Worm (Caenorhabditis elegans) whole organism, L3 larva: ENCODE data around the gene T05A8.6.
A peak's percentile ranks its signal among the peaks of the same experiment; 100 is the strongest.

Experiments
- R02D3.7 ChIP-seq: fragments of 150-350 bp; optimal IDR thresholded peaks from 2 replicates; lab custom pipeline; 2014; ENCODE audit warnings: missing biosample characterization, missing genetic modification characterization
- ZK546.5 ChIP-seq: sonication (generic microtip); optimal IDR thresholded peaks from 2 replicates; lab custom pipeline; 2017; ENCODE audit warnings: missing biosample characterization, missing genetic modification characterization
- aly-2 ChIP-seq: fragments of 150-350 bp; optimal IDR thresholded peaks from 2 replicates; lab custom pipeline; 2014; ENCODE audit warnings: missing biosample characterization, missing genetic modification characterization
- ama-1 ChIP-seq: fragments of 150-350 bp; optimal IDR thresholded peaks from 2 replicates; lab custom pipeline; 2018
- ceh-28 ChIP-seq: fragments of 150-350 bp; optimal IDR thresholded peaks from 2 replicates; lab custom pipeline; 2014; ENCODE audit warnings: missing biosample characterization, missing genetic modification reagents, missing genetic modification characterization
- ceh-82 ChIP-seq: fragments of 150-350 bp; optimal IDR thresholded peaks from 2 replicates; lab custom pipeline; 2014; ENCODE audit warnings: missing biosample characterization, missing genetic modification characterization
- ceh-9 ChIP-seq: sonication (generic microtip); optimal IDR thresholded peaks from 2 replicates; lab custom pipeline; 2018; ENCODE audit warnings: missing biosample characterization, missing genetic modification characterization
- daf-12 ChIP-seq: fragments of 150-350 bp; optimal IDR thresholded peaks from 2 replicates; lab custom pipeline; 2014; ENCODE audit warnings: missing biosample characterization, missing genetic modification reagents, missing genetic modification characterization
- egl-27 ChIP-seq: sonication (generic microtip); optimal IDR thresholded peaks from 4 replicates; lab custom pipeline; 2017; ENCODE audit warnings: missing biosample characterization, missing genetic modification reagents, missing genetic modification characterization
- elt-3 ChIP-seq, 3 experiments: fragments of 150-350 bp in 1 of 3; sonication (generic microtip) in 2 of 3; optimal IDR thresholded peaks; 2 replicates in 2 of 3; 4 replicates in 1 of 3; lab custom pipeline; 2014 to 2017; ENCODE audit warnings: missing biosample characterization in 3 of 3, missing genetic modification characterization in 3 of 3
- eor-1 ChIP-seq, 2 experiments: fragments of 150-350 bp; optimal IDR thresholded peaks; 2 replicates each; lab custom pipeline; 2014 to 2018; ENCODE audit warnings: missing biosample characterization in 2 of 2, missing genetic modification characterization in 2 of 2
- fkh-10 ChIP-seq: sonication (generic microtip); optimal IDR thresholded peaks from 2 replicates; lab custom pipeline; 2017; ENCODE audit warnings: missing biosample characterization, missing genetic modification reagents, missing genetic modification characterization
- hmg-11 ChIP-seq: sonication (generic microtip); optimal IDR thresholded peaks from 2 replicates; lab custom pipeline; 2016; ENCODE audit warnings: missing genetic modification characterization, missing compliant biosample characterization
- lin-15B ChIP-seq: fragments of 150-350 bp; optimal IDR thresholded peaks from 2 replicates; lab custom pipeline; 2014; ENCODE audit warnings: missing biosample characterization, missing genetic modification characterization
- lin-39 ChIP-seq: fragments of 150-350 bp; optimal IDR thresholded peaks from 2 replicates; lab custom pipeline; 2018; ENCODE audit warnings: missing biosample characterization, missing genetic modification reagents, missing genetic modification characterization
- mdl-1 ChIP-seq: fragments of 150-350 bp; optimal IDR thresholded peaks from 2 replicates; lab custom pipeline; 2014; ENCODE audit warnings: missing biosample characterization, missing genetic modification characterization
- mml-1 ChIP-seq: fragments of 150-350 bp; sonication (generic microtip); optimal IDR thresholded peaks from 3 replicates; lab custom pipeline; 2014; ENCODE audit warnings: missing biosample characterization, missing genetic modification characterization
- nfya-1 ChIP-seq: sonication (generic microtip); optimal IDR thresholded peaks from 2 replicates; lab custom pipeline; 2017; ENCODE audit warnings: missing genetic modification characterization, mild to moderate bottlenecking, missing compliant biosample characterization, antibody characterized with exemption, moderate library complexity; ENCODE audit not compliant: insufficient read depth
- nhr-11 ChIP-seq: fragments of 150-350 bp; optimal IDR thresholded peaks from 2 replicates; lab custom pipeline; 2014; ENCODE audit warnings: missing biosample characterization, missing genetic modification characterization
- nhr-12 ChIP-seq: fragments of 150-350 bp; optimal IDR thresholded peaks from 2 replicates; lab custom pipeline; 2014; ENCODE audit warnings: missing biosample characterization, missing genetic modification characterization
- nhr-23 ChIP-seq: fragments of 150-350 bp; optimal IDR thresholded peaks from 2 replicates; lab custom pipeline; 2014; ENCODE audit warnings: missing biosample characterization, missing genetic modification reagents, missing genetic modification characterization
- nhr-25 ChIP-seq: sonication (generic microtip); optimal IDR thresholded peaks from 2 replicates; lab custom pipeline; 2017; ENCODE audit warnings: missing biosample characterization, missing genetic modification characterization
- nhr-28 ChIP-seq: fragments of 150-350 bp; optimal IDR thresholded peaks from 2 replicates; lab custom pipeline; 2014; ENCODE audit warnings: missing biosample characterization, missing genetic modification characterization
- nhr-43 ChIP-seq: sonication (generic microtip); optimal IDR thresholded peaks from 2 replicates; lab custom pipeline; 2016; ENCODE audit warnings: mild to moderate bottlenecking, missing genetic modification characterization, missing compliant biosample characterization; ENCODE audit not compliant: poor library complexity, severe bottlenecking
- nhr-67 ChIP-seq: fragments of 150-350 bp; optimal IDR thresholded peaks from 2 replicates; lab custom pipeline; 2014; ENCODE audit warnings: missing biosample characterization, missing genetic modification characterization
- nhr-76 ChIP-seq: fragments of 150-350 bp; sonication (generic microtip); optimal IDR thresholded peaks from 5 replicates; lab custom pipeline; 2014; ENCODE audit warnings: missing biosample characterization, missing genetic modification characterization
- nhr-77 ChIP-seq: fragments of 150-350 bp; optimal IDR thresholded peaks from 2 replicates; lab custom pipeline; 2014; ENCODE audit warnings: missing biosample characterization, missing genetic modification characterization
- pha-4 ChIP-seq: fragments of 150-350 bp; optimal IDR thresholded peaks from 2 replicates; lab custom pipeline; 2014; ENCODE audit warnings: missing biosample characterization, missing genetic modification reagents, missing genetic modification characterization
- skn-1 ChIP-seq: fragments of 150-350 bp; optimal IDR thresholded peaks from 2 replicates; lab custom pipeline; 2014; ENCODE audit warnings: missing biosample characterization, missing genetic modification characterization
- unc-39 ChIP-seq: sonication (generic microtip); optimal IDR thresholded peaks from 4 replicates; lab custom pipeline; 2017; ENCODE audit warnings: missing biosample characterization, missing genetic modification characterization
- unc-62 ChIP-seq: fragments of 150-350 bp; sonication (generic microtip); optimal IDR thresholded peaks from 4 replicates; lab custom pipeline; 2014; ENCODE audit warnings: missing biosample characterization, missing genetic modification reagents, missing genetic modification characterization
- ztf-11 ChIP-seq: fragments of 150-350 bp; optimal IDR thresholded peaks from 2 replicates; lab custom pipeline; 2014; ENCODE audit warnings: missing biosample characterization, missing genetic modification characterization

The T05A8.6 gene

DNA sequence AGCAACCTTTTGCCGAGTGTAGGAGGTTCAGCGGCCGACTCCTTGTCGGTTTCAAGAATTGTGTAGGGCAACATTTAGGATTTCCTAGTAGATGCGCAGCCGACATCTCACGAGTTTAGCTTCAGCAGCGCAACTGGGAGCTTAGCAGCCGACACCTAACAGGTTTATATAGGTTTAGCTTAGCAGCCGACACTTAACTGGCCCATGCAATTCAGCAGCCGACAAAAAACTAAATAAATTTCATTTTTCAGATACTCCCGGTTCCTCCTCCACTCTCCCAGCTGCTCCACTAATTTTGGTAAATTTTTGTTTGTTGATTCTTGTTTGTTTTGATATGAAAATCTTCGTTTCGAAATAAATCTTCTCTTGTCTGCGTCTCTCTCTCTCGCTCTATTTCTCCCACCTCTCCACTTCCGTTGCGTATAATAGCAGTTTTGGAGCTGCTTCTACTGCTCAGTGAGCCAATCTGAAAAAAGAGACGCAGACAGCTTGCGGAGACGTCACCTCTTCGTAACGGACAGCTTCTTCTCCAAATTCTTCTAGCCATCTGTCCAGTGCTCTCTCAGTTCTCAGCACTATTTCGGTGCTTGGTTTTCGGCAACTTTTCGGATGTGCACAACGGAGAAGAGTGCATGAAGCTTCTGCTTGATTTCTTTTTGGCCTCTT lies 8.6 kb upstream of the T05A8.6 start (continued):
- TF ChIP-seq nfya-1 (peak; percentile 81), nhr-67 (tag; lab: Kevin White, UChicago) (no peak), aly-2 (tag; lab: Kevin White, UChicago) (no peak), hmg-11 (tag; lab: Kevin White, UChicago) (peak; percentile 76), R02D3.7 (tag; lab: Kevin White, UChicago) (peak; percentile 13)

ce11 chrII:2742251-2742650 lies 2.7 kb upstream of the T05A8.6 start, which contains the start of gene T05A8.7:
Gene T05A8.7, minus strand, starts transcription at chrII:2742351.
- TF ChIP-seq lin-15B (tag; lab: Kevin White, UChicago) (no peak), hmg-11 (tag; lab: Kevin White, UChicago) (no peak), ceh-28 (no peak), nhr-25 (tag; lab: Kevin White, UChicago) (no peak), ZK546.5 (tag; lab: Kevin White, UChicago) (no peak), lin-39 (no peak), egl-27 (tag; lab: Kevin White, UChicago) (no peak), ceh-82 (tag; lab: Kevin White, UChicago) (no peak), nhr-23 (tag; lab: Kevin White, UChicago) (no peak), mml-1 (tag; lab: Kevin White, UChicago) (no peak), daf-12 (tag; lab: Kevin White, UChicago) (no peak), nhr-11 (no peak), nhr-28 (no peak), unc-62 (GFP tag; lab: Kevin White, UChicago) (no peak), mdl-1 (no peak), nhr-43 (tag; lab: Kevin White, UChicago) (no peak)

DNA sequence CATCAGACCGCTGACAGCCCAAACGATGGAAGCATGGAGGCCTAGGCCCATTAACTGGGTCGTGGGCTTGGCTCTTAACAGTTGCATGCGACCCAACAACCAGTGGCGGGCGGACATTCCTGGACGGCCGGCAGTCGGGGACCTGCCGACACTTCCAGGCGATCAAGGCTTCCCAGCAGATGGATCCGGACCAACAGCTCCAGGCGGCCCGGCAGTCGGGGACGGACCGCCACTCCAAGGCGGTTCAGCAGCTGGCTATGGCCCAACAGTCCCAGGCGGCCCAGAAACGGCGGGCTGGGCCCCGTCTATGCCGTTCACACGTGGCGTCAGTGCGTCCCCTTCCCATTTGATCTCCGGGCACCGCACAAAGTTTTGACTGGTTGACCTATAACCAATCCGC lies 1.9 kb upstream of the T05A8.6 start:
- no peak for TF ChIP-seq ceh-9 (tag; lab: Kevin White, UChicago)
- TF ChIP-seq unc-62 (GFP tag; lab: Kevin White, UChicago), result no peak
- TF ChIP-seq nhr-25 (tag; lab: Kevin White, UChicago), result no peak
- no peak for TF ChIP-seq ama-1
- TF ChIP-seq, all 47 proteins: peak for 0

DNA sequence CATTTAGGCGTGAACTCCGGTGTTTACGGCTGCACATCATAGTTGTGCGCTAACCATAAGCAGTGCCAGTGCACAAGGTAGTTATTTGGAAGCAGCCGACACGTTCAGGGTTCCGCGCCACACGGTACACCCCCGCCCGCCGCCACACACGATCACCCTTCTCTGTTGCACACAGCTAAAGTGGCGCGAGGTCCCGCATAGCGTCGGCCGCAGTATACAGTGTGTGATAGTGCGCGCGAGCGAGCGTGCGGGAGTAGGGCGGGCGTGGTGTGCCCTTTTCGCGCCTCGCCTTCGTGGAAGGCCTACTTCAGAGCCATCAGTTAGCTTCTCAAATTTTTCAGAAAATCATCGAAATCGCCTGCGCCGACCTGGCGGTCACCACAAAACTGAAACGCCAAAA lies 2.6 kb downstream of the T05A8.6 start:
- TF ChIP-seq elt-3 (tag; optimal IDR thresholded peaks at IDR 0.05; lab: Kevin White, UChicago), result no peak
- no peak for TF ChIP-seq skn-1 (tag; lab: Kevin White, UChicago)
- no peak for TF ChIP-seq nhr-76 (tag; lab: Kevin White, UChicago)
- no peak for TF ChIP-seq nhr-77 (tag; lab: Kevin White, UChicago)
- no peak for TF ChIP-seq ztf-11
- TF ChIP-seq eor-1 (tag; optimal IDR thresholded peaks at IDR 0.05; lab: Kevin White, UChicago), result no peak
- TF ChIP-seq nfya-1, result no peak
- TF ChIP-seq ceh-82 (tag; lab: Kevin White, UChicago), result no peak
- no peak for TF ChIP-seq nhr-28
- no peak for TF ChIP-seq lin-15B (tag; lab: Kevin White, UChicago)
- no peak for TF ChIP-seq egl-27 (tag; lab: Kevin White, UChicago)

- TF ChIP-seq nhr-23 (tag; lab: Kevin White, UChicago), result no peak
- TF ChIP-seq R02D3.7 (tag; lab: Kevin White, UChicago), result no peak
- TF ChIP-seq unc-39, result no peak
- no peak for TF ChIP-seq nhr-11
- no peak for TF ChIP-seq nhr-12 (tag; lab: Kevin White, UChicago)
- no peak for TF ChIP-seq mdl-1
- no peak for TF ChIP-seq elt-3 (tag; optimal IDR thresholded peaks at IDR 0.05; lab: Kevin White, UChicago)
- TF ChIP-seq nhr-76 (tag; lab: Kevin White, UChicago), result no peak
- no peak for TF ChIP-seq pha-4 (tag; lab: Kevin White, UChicago)
- no peak for TF ChIP-seq ZK546.5 (tag; lab: Kevin White, UChicago)
- no peak for TF ChIP-seq ceh-82 (tag; lab: Kevin White, UChicago)
- TF ChIP-seq mml-1 (tag; lab: Kevin White, UChicago), result no peak
- no peak for TF ChIP-seq lin-39
- TF ChIP-seq eor-1 (tag; optimal IDR thresholded peaks at IDR 0.05; lab: Kevin White, UChicago), result no peak
- no peak for TF ChIP-seq fkh-10 (GFP tag; lab: Kevin White, UChicago)
These were observed 3.3 kb downstream of the T05A8.6 start, which contains the start of gene T05A8.8 for ce11 chrII:2736156-2736728. Gene T05A8.8, plus strand, starts transcription at chrII:2736678.
